Worm (Caenorhabditis elegans) whole organism, L4 larva: ENCODE data around the gene rpn-5.

Source experiments
- F49E8.2 ChIP-seq: sonication (generic microtip); optimal IDR thresholded peaks from 2 replicates; lab custom pipeline; 2016; ENCODE audit warnings: missing compliant biosample characterization, mild to moderate bottlenecking, missing genetic modification characterization, borderline replicate concordance
- aly-2 ChIP-seq: sonication (generic microtip); optimal IDR thresholded peaks from 2 replicates; lab custom pipeline; 2018; ENCODE audit warnings: missing biosample characterization, missing genetic modification characterization
- fos-1 ChIP-seq: fragments of 150-350 bp; optimal IDR thresholded peaks from 2 replicates; lab custom pipeline; 2014; ENCODE audit warnings: missing biosample characterization, missing genetic modification characterization
- nhr-102 ChIP-seq: sonication (generic microtip); optimal IDR thresholded peaks from 2 replicates; lab custom pipeline; 2016; ENCODE audit warnings: mild to moderate bottlenecking, missing genetic modification characterization, moderate library complexity, missing compliant biosample characterization
- unc-39 ChIP-seq: sonication (generic microtip); optimal IDR thresholded peaks from 2 replicates; lab custom pipeline; 2017; ENCODE audit warnings: missing biosample characterization, missing genetic modification characterization

- no peak for TF ChIP-seq F49E8.2
- TF ChIP-seq aly-2, result no peak
- no peak for TF ChIP-seq fos-1 (tag; lab: Kevin White, UChicago)
- TF ChIP-seq nhr-102 (tag; lab: Kevin White, UChicago), result no peak
- TF ChIP-seq unc-39, result no peak
Measured at ce11 chrII:4686941-4687340, 11.3 kb downstream of the rpn-5 start, which contains the start of gene sre-39.
